Worm (Caenorhabditis elegans) whole organism, young adult: ENCODE results near the gene sru-27.

ENCODE experiments used
- D2030.7 ChIP-seq: fragments of 200-800 bp; sonication (Bioruptor generic); IDR thresholded peaks from 2 replicates; pipeline ENCODE4 v1.3.6; 2022; ENCODE audit warnings: missing genetic modification reagents, missing genetic modification characterization, missing compliant biosample characterization
- F23B12.7 ChIP-seq: sonication (generic microtip); optimal IDR thresholded peaks from 2 replicates; lab custom pipeline; 2017; ENCODE audit warnings: missing genetic modification characterization, mild to moderate bottlenecking, missing compliant biosample characterization, antibody characterized with exemption, moderate library complexity; ENCODE audit not compliant: insufficient read depth
- F33H1.4 ChIP-seq: fragments of 200-800 bp; sonication (Bioruptor generic); IDR thresholded peaks from 2 replicates; pipeline ENCODE4 v1.3.6; 2022; ENCODE audit warnings: missing genetic modification reagents, missing genetic modification characterization, missing compliant biosample characterization
- F37B4.10 ChIP-seq: fragments of 200-800 bp; sonication (Bioruptor generic); IDR thresholded peaks from 2 replicates; pipeline ENCODE4 v1.3.6; 2022; ENCODE audit warnings: missing genetic modification characterization, missing compliant biosample characterization
- F55B11.4 ChIP-seq: sonication (generic microtip); optimal IDR thresholded peaks from 2 replicates; lab custom pipeline; 2016; ENCODE audit warnings: missing compliant biosample characterization, missing genetic modification characterization, borderline replicate concordance; ENCODE audit not compliant: insufficient read depth
- F57C9.4 ChIP-seq: sonication (generic microtip); optimal IDR thresholded peaks from 2 replicates; lab custom pipeline; 2017; ENCODE audit warnings: mild to moderate bottlenecking, missing genetic modification characterization, missing compliant biosample characterization
- K11D2.4 ChIP-seq: fragments of 200-800 bp; sonication (Bioruptor generic); IDR thresholded peaks from 2 replicates; pipeline ENCODE4 v1.3.6; 2022; ENCODE audit warnings: missing genetic modification reagents, missing genetic modification characterization, missing compliant biosample characterization
- T26A5.8 ChIP-seq: sonication (generic microtip); optimal IDR thresholded peaks from 2 replicates; lab custom pipeline; 2016; ENCODE audit warnings: missing genetic modification characterization, missing compliant biosample characterization
- Y53G8AR.9 ChIP-seq: fragments of 200-800 bp; sonication (Bioruptor generic); conservative IDR thresholded peaks from 2 replicates; pipeline ENCODE4 v1.3.6; 2022; ENCODE audit warnings: missing genetic modification reagents, missing genetic modification characterization, missing compliant biosample characterization
- Y67H2A.10 ChIP-seq: fragments of 200-800 bp; sonication (Bioruptor generic); conservative IDR thresholded peaks from 2 replicates; pipeline ENCODE4 v1.3.6; 2022; ENCODE audit warnings: missing genetic modification reagents, missing genetic modification characterization, missing compliant biosample characterization
- ZK185.1 ChIP-seq: sonication (generic microtip); optimal IDR thresholded peaks from 2 replicates; lab custom pipeline; 2016; ENCODE audit warnings: mild to moderate bottlenecking, missing genetic modification characterization, missing compliant biosample characterization; ENCODE audit not compliant: poor library complexity, severe bottlenecking
- atf-7 ChIP-seq: sonication (generic microtip); optimal IDR thresholded peaks from 2 replicates; lab custom pipeline; 2017; ENCODE audit warnings: mild to moderate bottlenecking, missing genetic modification characterization, missing compliant biosample characterization
- athp-1 ChIP-seq: sonication (generic microtip); optimal IDR thresholded peaks from 2 replicates; lab custom pipeline; 2017; ENCODE audit warnings: mild to moderate bottlenecking, missing genetic modification characterization, missing compliant biosample characterization
- attf-5 ChIP-seq: fragments of 200-800 bp; sonication (Bioruptor generic); optimal IDR thresholded peaks from 2 replicates; lab custom pipeline; 2018; ENCODE audit warnings: mild to moderate bottlenecking, missing genetic modification characterization, missing compliant biosample characterization
- bed-2 ChIP-seq: fragments of 200-800 bp; sonication (Bioruptor generic); IDR thresholded peaks from 2 replicates; pipeline ENCODE4 v1.3.6; 2022; ENCODE audit warnings: missing genetic modification reagents, missing genetic modification characterization, missing compliant biosample characterization
- ccch-3 ChIP-seq: fragments of 200-800 bp; sonication (Bioruptor generic); optimal IDR thresholded peaks from 2 replicates; lab custom pipeline; 2018; ENCODE audit warnings: mild to moderate bottlenecking, missing genetic modification characterization, missing compliant biosample characterization
- ceh-27 ChIP-seq: fragments of 200-800 bp; sonication (Bioruptor generic); optimal IDR thresholded peaks from 2 replicates; lab custom pipeline; 2018; ENCODE audit warnings: mild to moderate bottlenecking, missing genetic modification characterization, moderate library complexity, missing compliant biosample characterization
- ceh-79 ChIP-seq: sonication (generic microtip); optimal IDR thresholded peaks from 2 replicates; lab custom pipeline; 2017; ENCODE audit warnings: mild to moderate bottlenecking, missing genetic modification characterization, missing compliant biosample characterization
- chd-7 ChIP-seq: sonication (generic microtip); optimal IDR thresholded peaks from 2 replicates; lab custom pipeline; 2016; ENCODE audit warnings: mild to moderate bottlenecking, missing genetic modification characterization, moderate library complexity, missing compliant biosample characterization
- dox-1 ChIP-seq: fragments of 200-800 bp; sonication (Bioruptor generic); IDR thresholded peaks from 2 replicates; pipeline ENCODE4 v1.3.6; 2022; ENCODE audit warnings: missing genetic modification reagents, missing genetic modification characterization, missing compliant biosample characterization
- dpff-1 ChIP-seq: sonication (generic microtip); optimal IDR thresholded peaks from 2 replicates; lab custom pipeline; 2017; ENCODE audit warnings: mild to moderate bottlenecking, missing genetic modification characterization, missing compliant biosample characterization
- ekl-4 ChIP-seq: fragments of 200-800 bp; sonication (Bioruptor generic); IDR thresholded peaks from 2 replicates; pipeline ENCODE4 v1.3.6; 2022; ENCODE audit warnings: missing genetic modification reagents, missing genetic modification characterization, missing compliant biosample characterization
- hlh-12 ChIP-seq: sonication (generic microtip); optimal IDR thresholded peaks from 2 replicates; lab custom pipeline; 2016; ENCODE audit warnings: missing genetic modification characterization, missing compliant biosample characterization
- lin-40 ChIP-seq: sonication (generic microtip); optimal IDR thresholded peaks from 2 replicates; lab custom pipeline; 2016; ENCODE audit warnings: missing genetic modification characterization, mild to moderate bottlenecking, missing compliant biosample characterization, missing genotype, missing genetic modification reagents
- lsl-1 ChIP-seq: fragments of 200-800 bp; sonication (Bioruptor generic); optimal IDR thresholded peaks from 2 replicates; lab custom pipeline; 2018; ENCODE audit warnings: mild to moderate bottlenecking, missing genetic modification characterization, moderate library complexity, missing compliant biosample characterization
- lsy-27 ChIP-seq: sonication (generic microtip); optimal IDR thresholded peaks from 2 replicates; lab custom pipeline; 2017; ENCODE audit warnings: missing genetic modification characterization, mild to moderate bottlenecking, missing compliant biosample characterization, antibody characterized with exemption, missing genotype, borderline replicate concordance; ENCODE audit not compliant: insufficient read depth
- madf-3 ChIP-seq: fragments of 200-800 bp; sonication (Bioruptor generic); IDR thresholded peaks from 2 replicates; pipeline ENCODE4 v1.3.6; 2022; ENCODE audit warnings: missing genetic modification reagents, missing genetic modification characterization, missing compliant biosample characterization
- madf-6 ChIP-seq: fragments of 200-800 bp; sonication (Bioruptor generic); IDR thresholded peaks from 2 replicates; pipeline ENCODE4 v1.3.6; 2022; ENCODE audit warnings: missing genetic modification reagents, missing genetic modification characterization, missing compliant biosample characterization
- mcd-1 ChIP-seq: fragments of 200-800 bp; sonication (Bioruptor generic); IDR thresholded peaks from 2 replicates; pipeline ENCODE4 v1.3.6; 2022; ENCODE audit warnings: missing genetic modification reagents, missing genetic modification characterization, missing compliant biosample characterization
- nfya-1 ChIP-seq: sonication (generic microtip); optimal IDR thresholded peaks from 2 replicates; lab custom pipeline; 2017; ENCODE audit warnings: antibody characterized with exemption, missing compliant biosample characterization, missing genetic modification characterization, borderline replicate concordance; ENCODE audit not compliant: insufficient read depth
- nfyb-1 ChIP-seq: fragments of 200-800 bp; sonication (Bioruptor generic); IDR thresholded peaks from 2 replicates; pipeline ENCODE4 v1.3.6; 2022; ENCODE audit warnings: missing genetic modification reagents, missing genetic modification characterization, missing compliant biosample characterization
- sea-2 ChIP-seq: fragments of 200-800 bp; sonication (Bioruptor generic); IDR thresholded peaks from 2 replicates; pipeline ENCODE4 v1.3.6; 2022; ENCODE audit warnings: missing genetic modification characterization, missing compliant biosample characterization
- snpc-1.3 ChIP-seq: sonication (generic microtip); optimal IDR thresholded peaks from 2 replicates; lab custom pipeline; 2017; ENCODE audit warnings: missing genetic modification characterization, mild to moderate bottlenecking, missing compliant biosample characterization, antibody characterized with exemption, moderate library complexity, missing genotype, missing genetic modification reagents; ENCODE audit not compliant: insufficient read depth
- tbx-9 ChIP-seq: sonication (generic microtip); optimal IDR thresholded peaks from 2 replicates; lab custom pipeline; 2016; ENCODE audit warnings: borderline replicate concordance, missing genetic modification characterization, inconsistent platforms, missing compliant biosample characterization
- zim-3 ChIP-seq: sonication (generic microtip); optimal IDR thresholded peaks from 2 replicates; lab custom pipeline; 2017; ENCODE audit warnings: mild to moderate bottlenecking, missing genetic modification characterization, moderate library complexity, missing compliant biosample characterization
- ztf-6 ChIP-seq: fragments of 200-800 bp; sonication (Bioruptor generic); IDR thresholded peaks from 2 replicates; pipeline ENCODE4 v1.3.6; 2022; ENCODE audit warnings: missing genetic modification reagents, missing genetic modification characterization, missing compliant biosample characterization

sru-27 gene

ce11 chrV:1505995-1506394, 6.8 kb downstream of the sru-27 start, which contains the start of gene sru-28:
Gene sru-28 (plus strand): TSS chrV:1506295.
- TF ChIP-seq ztf-6 (GFP tag; lab: Robert Waterston, UW) (no peak), lin-40 (no peak), tbx-9 (tag; lab: Kevin White, UChicago) (no peak), T26A5.8 (tag; lab: Kevin White, UChicago) (no peak), ccch-3 (GFP tag; lab: Kevin White, UChicago) (no peak), madf-3 (GFP tag; lab: Robert Waterston, UW) (no peak), hlh-12 (tag; lab: Kevin White, UChicago) (no peak), chd-7 (tag; lab: Kevin White, UChicago) (no peak), Y67H2A.10 (GFP tag; lab: Robert Waterston, UW) (no peak)
- TF ChIP-seq, all 124 proteins: peak for 0

ce11 chrV:1511537-1511936, 12.3 kb downstream of the sru-27 start, which contains the start of gene nhr-260:
Gene nhr-260 (minus strand): TSS chrV:1511637.
- no peak for TF ChIP-seq F33H1.4
- no peak for TF ChIP-seq D2030.7 (GFP tag; lab: Robert Waterston, UW)
- no peak for TF ChIP-seq ekl-4 (GFP tag; lab: Robert Waterston, UW)
- TF ChIP-seq dox-1 (GFP tag; lab: Robert Waterston, UW) = no peak
- no peak for TF ChIP-seq lsl-1
- no peak for TF ChIP-seq snpc-1.3
- TF ChIP-seq F23B12.7 (tag; lab: Kevin White, UChicago) = no peak
- no peak for TF ChIP-seq mcd-1
- TF ChIP-seq dpff-1 (tag; lab: Kevin White, UChicago) = no peak
- TF ChIP-seq ceh-79 (tag; lab: Kevin White, UChicago) = no peak
- no peak for TF ChIP-seq atf-7

ce11 chrV:1521845-1522244, 22.6 kb downstream of the sru-27 start, which contains the start of gene str-240:
Gene str-240 (minus strand): TSS chrV:1521945.
- TF ChIP-seq madf-6 (GFP tag; lab: Robert Waterston, UW) = no peak
- TF ChIP-seq dpff-1 (tag; lab: Kevin White, UChicago) = no peak
- no peak for TF ChIP-seq ceh-27
- TF ChIP-seq athp-1 (tag; lab: Kevin White, UChicago) = no peak
- no peak for TF ChIP-seq F57C9.4 (tag; lab: Kevin White, UChicago)
- no peak for TF ChIP-seq sea-2
- no peak for TF ChIP-seq bed-2 (GFP tag; lab: Robert Waterston, UW)
- no peak for TF ChIP-seq attf-5 (GFP tag; lab: Kevin White, UChicago)
- TF ChIP-seq lsy-27 (tag; lab: Kevin White, UChicago) = no peak
- TF ChIP-seq F55B11.4 = no peak
- no peak for TF ChIP-seq T26A5.8 (tag; lab: Kevin White, UChicago)
- TF ChIP-seq zim-3 (tag; lab: Kevin White, UChicago) = no peak
- no peak for TF ChIP-seq nfyb-1 (GFP tag; lab: Robert Waterston, UW)
- TF ChIP-seq Y53G8AR.9 = no peak
- TF ChIP-seq F37B4.10 (GFP tag; lab: Robert Waterston, UW) = no peak
- no peak for TF ChIP-seq ZK185.1 (tag; lab: Kevin White, UChicago)
- TF ChIP-seq nfya-1 = no peak
- TF ChIP-seq K11D2.4 (GFP tag; lab: Robert Waterston, UW) = no peak
